Worm (Caenorhabditis elegans) whole organism, mixed stage, embryonic: Measurements from ENCODE around the gene C26E1.2.

Source experiments
- blmp-1 ChIP-seq: fragments of 150-350 bp; optimal IDR thresholded peaks from 2 replicates; lab custom pipeline; 2014; ENCODE audit warnings: missing biosample characterization, missing genetic modification characterization
- elt-3 ChIP-seq: fragments of 150-350 bp; optimal IDR thresholded peaks from 2 replicates; lab custom pipeline; 2014; ENCODE audit warnings: missing biosample characterization, missing genetic modification characterization
- hlh-1 ChIP-seq: fragments of 150-350 bp; optimal IDR thresholded peaks from 2 replicates; lab custom pipeline; 2014; ENCODE audit warnings: missing biosample characterization, missing genetic modification reagents, missing genetic modification characterization
- lsy-2 ChIP-seq: fragments of 150-350 bp; optimal IDR thresholded peaks from 2 replicates; lab custom pipeline; 2014; ENCODE audit warnings: missing biosample characterization, missing genetic modification characterization
- sptf-1 ChIP-seq: sonication (generic microtip); optimal IDR thresholded peaks from 2 replicates; lab custom pipeline; 2017; ENCODE audit warnings: mild to moderate bottlenecking, missing genetic modification characterization, moderate library complexity, missing compliant biosample characterization
- unc-62 ChIP-seq: fragments of 150-350 bp; optimal IDR thresholded peaks from 2 replicates; lab custom pipeline; 2014; ENCODE audit warnings: missing biosample characterization, missing genetic modification reagents, missing genetic modification characterization

DNA sequence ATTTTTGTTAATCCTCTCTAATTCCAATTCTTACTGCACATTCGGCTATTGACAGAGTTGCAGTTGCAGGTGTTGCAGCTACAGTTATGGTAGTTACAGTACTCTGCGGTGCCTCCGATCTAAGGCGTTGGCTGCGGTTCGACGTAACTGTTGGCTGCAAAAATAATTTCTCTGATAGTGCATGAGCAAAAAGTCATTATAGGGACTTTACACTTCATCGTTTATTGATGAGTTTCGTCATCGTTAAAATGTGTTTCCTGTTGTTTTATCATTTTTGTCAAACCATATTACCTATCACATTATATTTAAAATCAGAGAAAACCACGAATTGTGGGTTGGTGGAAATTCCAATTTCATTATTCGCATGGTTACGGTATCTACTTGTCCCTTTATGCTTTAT is 30.3 kb upstream of the C26E1.2 start:
- TF ChIP-seq blmp-1 (tag; lab: Kevin White, UChicago), result no peak
- TF ChIP-seq lsy-2 (tag; lab: Kevin White, UChicago), result no peak
- TF ChIP-seq sptf-1 (tag; lab: Kevin White, UChicago), result no peak
- TF ChIP-seq unc-62 (GFP tag; lab: Kevin White, UChicago), result no peak
- no peak for TF ChIP-seq elt-3 (tag; lab: Kevin White, UChicago)
- TF ChIP-seq hlh-1 (tag; lab: Kevin White, UChicago), result no peak
